Fruit fly (Drosophila melanogaster) whole organism, embryonic: ENCODE data around the gene alphaKap4.

Experiments
- B-H2 ChIP-seq: fragments of 200-800 bp; sonication (Bioruptor generic); optimal IDR thresholded peaks from 2 replicates; lab custom pipeline; 2018; ENCODE audit warnings: missing biosample characterization, mild to moderate bottlenecking, missing genetic modification characterization
- BtbVII ChIP-seq: fragments of 200-800 bp; sonication (Bioruptor generic); optimal IDR thresholded peaks from 3 replicates; lab custom pipeline; 2017; ENCODE audit warnings: missing biosample characterization, mild to moderate bottlenecking, missing genetic modification characterization
- CG11504 ChIP-seq: fragments of 200-800 bp; sonication (Bioruptor generic); optimal IDR thresholded peaks from 3 replicates; lab custom pipeline; 2019; ENCODE audit warnings: missing biosample characterization, mild to moderate bottlenecking, missing genetic modification characterization, moderate library complexity
- CG13123 ChIP-seq: fragments of 200-800 bp; sonication (Bioruptor generic); optimal IDR thresholded peaks from 2 replicates; lab custom pipeline; 2016; ENCODE audit warnings: missing biosample characterization, missing genetic modification characterization
- CG15073 ChIP-seq: fragments of 200-800 bp; sonication (Bioruptor generic); optimal IDR thresholded peaks from 2 replicates; lab custom pipeline; 2016; ENCODE audit warnings: missing biosample characterization, missing genetic modification characterization
- CG17361 ChIP-seq: fragments of 200-800 bp; sonication (Bioruptor generic); IDR thresholded peaks from 3 replicates; pipeline ENCODE4 v1.3.6; 2022; ENCODE audit warnings: missing biosample characterization, missing genetic modification characterization
- CG17385 ChIP-seq: fragments of 200-800 bp; sonication (Bioruptor generic); optimal IDR thresholded peaks from 3 replicates; lab custom pipeline; 2018; ENCODE audit warnings: missing biosample characterization, mild to moderate bottlenecking, missing genetic modification characterization
- CG18011 ChIP-seq: fragments of 200-800 bp; sonication (Bioruptor generic); optimal IDR thresholded peaks from 2 replicates; lab custom pipeline; 2017; ENCODE audit warnings: missing biosample characterization, missing genetic modification characterization, mild to moderate bottlenecking, moderate library complexity, missing genotype
- CG2202 ChIP-seq: fragments of 200-800 bp; sonication (Bioruptor generic); optimal IDR thresholded peaks from 2 replicates; lab custom pipeline; 2018; ENCODE audit warnings: missing biosample characterization, mild to moderate bottlenecking, missing genetic modification characterization
- CG3065 ChIP-seq: fragments of 200-800 bp; sonication (Bioruptor generic); optimal IDR thresholded peaks from 2 replicates; lab custom pipeline; 2016; ENCODE audit warnings: missing biosample characterization, missing genetic modification characterization
- CG3281 ChIP-seq: fragments of 200-800 bp; sonication (Bioruptor generic); optimal IDR thresholded peaks from 3 replicates; lab custom pipeline; 2017; ENCODE audit warnings: missing biosample characterization, mild to moderate bottlenecking, missing genetic modification characterization
- CG3847 ChIP-seq: fragments of 200-800 bp; sonication (Bioruptor generic); IDR thresholded peaks from 2 replicates; pipeline ENCODE4 v1.3.6; 2022; ENCODE audit warnings: missing biosample characterization, missing genetic modification characterization
- CG42726 ChIP-seq: fragments of 200-800 bp; sonication (Bioruptor generic); IDR thresholded peaks from 2 replicates; pipeline ENCODE4 v1.3.6; 2022; ENCODE audit warnings: missing biosample characterization, missing genetic modification characterization; ENCODE audit not compliant: partially characterized antibody
- CG4328 ChIP-seq: fragments of 200-800 bp; sonication (Bioruptor generic); optimal IDR thresholded peaks from 3 replicates; lab custom pipeline; 2017; ENCODE audit warnings: missing biosample characterization, missing genetic modification reagents, missing genetic modification characterization
- CG4730 ChIP-seq: fragments of 200-800 bp; sonication (Bioruptor generic); IDR thresholded peaks from 2 replicates; pipeline ENCODE4 v1.3.6; 2022; ENCODE audit warnings: missing biosample characterization, missing genetic modification characterization
- CG6654 ChIP-seq: fragments of 200-800 bp; sonication (Bioruptor generic); optimal IDR thresholded peaks from 2 replicates; lab custom pipeline; 2017; ENCODE audit warnings: missing biosample characterization, mild to moderate bottlenecking, missing genetic modification characterization
- CG6854 ChIP-seq: fragments of 200-800 bp; sonication (Bioruptor generic); optimal IDR thresholded peaks from 3 replicates; lab custom pipeline; 2017; ENCODE audit warnings: missing biosample characterization, mild to moderate bottlenecking, missing genetic modification characterization
- CG8281 ChIP-seq: fragments of 200-800 bp; sonication (Bioruptor generic); optimal IDR thresholded peaks from 2 replicates; lab custom pipeline; 2018; ENCODE audit warnings: missing biosample characterization, mild to moderate bottlenecking, missing genetic modification characterization, moderate library complexity
- CG9215 ChIP-seq: fragments of 200-800 bp; sonication (Bioruptor generic); IDR thresholded peaks from 2 replicates; pipeline ENCODE4 v1.3.6; 2022; ENCODE audit warnings: missing biosample characterization, missing genetic modification characterization
- CG9437 ChIP-seq: fragments of 200-800 bp; sonication (Bioruptor generic); optimal IDR thresholded peaks from 2 replicates; lab custom pipeline; 2018; ENCODE audit warnings: missing biosample characterization, mild to moderate bottlenecking, missing genetic modification characterization
- HLH54F ChIP-seq: fragments of 200-800 bp; sonication (Bioruptor generic); optimal IDR thresholded peaks from 3 replicates; lab custom pipeline; 2016; ENCODE audit warnings: missing biosample characterization, missing genetic modification characterization
- HLHmδ ChIP-seq: fragments of 200-800 bp; sonication (Bioruptor generic); optimal IDR thresholded peaks from 2 replicates; lab custom pipeline; 2018; ENCODE audit warnings: missing biosample characterization, mild to moderate bottlenecking, missing genetic modification characterization, moderate library complexity
- Hand ChIP-seq: fragments of 200-800 bp; sonication (Bioruptor generic); optimal IDR thresholded peaks from 2 replicates; lab custom pipeline; 2017; ENCODE audit warnings: mild to moderate bottlenecking, missing biosample characterization, missing genetic modification reagents, missing genetic modification characterization
- Lim3 ChIP-seq: fragments of 200-800 bp; sonication (Bioruptor generic); IDR thresholded peaks from 2 replicates; pipeline ENCODE4 v1.3.6; 2022; ENCODE audit warnings: missing biosample characterization, missing genetic modification characterization
- MBD-R2 ChIP-seq: fragments of 200-800 bp; sonication (Bioruptor generic); IDR thresholded peaks from 2 replicates; pipeline ENCODE4 v1.3.6; 2022; ENCODE audit warnings: missing biosample characterization, missing genetic modification characterization
- Mrtf ChIP-seq: fragments of 200-800 bp; sonication (Bioruptor generic); IDR thresholded peaks from 3 replicates; pipeline ENCODE4 v1.3.6; 2022; ENCODE audit warnings: missing biosample characterization, missing genetic modification characterization
- Opbp ChIP-seq: fragments of 200-800 bp; sonication (Bioruptor generic); IDR thresholded peaks from 3 replicates; pipeline ENCODE4 v1.3.6; 2022; ENCODE audit warnings: missing biosample characterization, missing genetic modification characterization; ENCODE audit not compliant: partially characterized antibody
- Sox102F ChIP-seq: fragments of 200-800 bp; sonication (Bioruptor generic); optimal IDR thresholded peaks from 2 replicates; lab custom pipeline; 2018; ENCODE audit warnings: missing biosample characterization, mild to moderate bottlenecking, missing genetic modification characterization, moderate library complexity
- Trl ChIP-seq, 3 experiments: fragments of >200 bp in 2 of 3; fragments of 200-800 bp in 1 of 3; sonication (Bioruptor generic) in 1 of 3; optimal IDR thresholded peaks; 2 replicates in 1 of 3; 3 replicates in 2 of 3; lab custom pipeline; 2016 to 2017; ENCODE audit warnings: missing biosample characterization in 1 of 3, missing genetic modification characterization in 1 of 3
- crol ChIP-seq: fragments of 200-800 bp; sonication (Bioruptor generic); IDR thresholded peaks from 2 replicates; pipeline ENCODE4 v1.3.6; 2022; ENCODE audit warnings: missing biosample characterization, missing genetic modification characterization
- da ChIP-seq: fragments of 200-800 bp; sonication (Bioruptor generic); optimal IDR thresholded peaks from 2 replicates; lab custom pipeline; 2016; ENCODE audit warnings: missing biosample characterization, missing genetic modification characterization
- dmrt99B ChIP-seq: fragments of 200-800 bp; sonication (Bioruptor generic); optimal IDR thresholded peaks from 2 replicates; lab custom pipeline; 2018; ENCODE audit warnings: missing biosample characterization, mild to moderate bottlenecking, missing genetic modification characterization, moderate library complexity
- grau ChIP-seq: fragments of 200-800 bp; optimal IDR thresholded peaks from 3 replicates; lab custom pipeline; 2019; ENCODE audit warnings: missing biosample characterization, mild to moderate bottlenecking, missing genetic modification characterization, moderate library complexity
- ham ChIP-seq: fragments of 200-800 bp; sonication (Bioruptor generic); IDR thresholded peaks from 2 replicates; pipeline ENCODE4 v1.3.6; 2022; ENCODE audit warnings: missing biosample characterization, missing genetic modification characterization
- hb ChIP-seq: fragments of 200-800 bp; sonication (Bioruptor generic); IDR thresholded peaks from 3 replicates; pipeline ENCODE4 v1.3.6; 2022; ENCODE audit warnings: missing biosample characterization, missing genetic modification characterization; ENCODE audit not compliant: partially characterized antibody
- inv ChIP-seq: fragments of 200-800 bp; sonication (Bioruptor generic); IDR thresholded peaks from 2 replicates; pipeline ENCODE4 v1.3.6; 2022; ENCODE audit warnings: missing biosample characterization, missing genetic modification characterization; ENCODE audit not compliant: partially characterized antibody
- jigr1 ChIP-seq: fragments of 200-800 bp; sonication (Bioruptor generic); IDR thresholded peaks from 3 replicates; pipeline ENCODE4 v1.3.6; 2022; ENCODE audit warnings: missing biosample characterization, missing genetic modification characterization
- jing ChIP-seq: fragments of 200-800 bp; sonication (Bioruptor generic); optimal IDR thresholded peaks from 2 replicates; lab custom pipeline; 2018; ENCODE audit warnings: missing biosample characterization, mild to moderate bottlenecking, missing genetic modification characterization
- lmd ChIP-seq: fragments of 200-800 bp; sonication (Bioruptor generic); IDR thresholded peaks from 2 replicates; pipeline ENCODE4 v1.3.6; 2022; ENCODE audit warnings: missing biosample characterization, missing genetic modification characterization
- lola ChIP-seq, 3 experiments: fragments of >200 bp in 2 of 3; fragments of 200-800 bp in 1 of 3; sonication (Bioruptor generic) in 1 of 3; optimal IDR thresholded peaks; 2 replicates each; lab custom pipeline; 2017 to 2019; ENCODE audit warnings: missing biosample characterization in 3 of 3, missing genetic modification characterization in 3 of 3, mild to moderate bottlenecking in 1 of 3, moderate library complexity in 1 of 3
- nerfin-1 ChIP-seq: fragments of 200-800 bp; sonication (Bioruptor generic); optimal IDR thresholded peaks from 3 replicates; lab custom pipeline; 2019; ENCODE audit warnings: missing biosample characterization, mild to moderate bottlenecking, missing genetic modification characterization, moderate library complexity
- oc ChIP-seq: fragments of 200-800 bp; sonication (Bioruptor generic); optimal IDR thresholded peaks from 2 replicates; lab custom pipeline; 2018; ENCODE audit warnings: missing biosample characterization, mild to moderate bottlenecking, missing genetic modification characterization, moderate library complexity
- ro ChIP-seq: fragments of 200-800 bp; sonication (Bioruptor generic); IDR thresholded peaks from 2 replicates; pipeline ENCODE4 v1.3.6; 2022; ENCODE audit warnings: missing biosample characterization, missing genetic modification characterization
- shn ChIP-seq: fragments of 200-800 bp; sonication (Bioruptor generic); optimal IDR thresholded peaks from 3 replicates; lab custom pipeline; 2016; ENCODE audit warnings: missing biosample characterization, missing genetic modification characterization
- sima ChIP-seq: fragments of 200-800 bp; sonication (Bioruptor generic); optimal IDR thresholded peaks from 2 replicates; lab custom pipeline; 2016; ENCODE audit warnings: missing biosample characterization, missing genetic modification characterization
- tll ChIP-seq, 2 experiments: fragments of 200-800 bp in 1 of 2; fragments of >200 bp in 1 of 2; sonication (Bioruptor generic) in 1 of 2; optimal IDR thresholded peaks; 2 replicates each; lab custom pipeline; 2017 to 2019; ENCODE audit warnings: missing biosample characterization in 2 of 2, missing genetic modification characterization in 2 of 2, mild to moderate bottlenecking in 1 of 2, moderate library complexity in 1 of 2
- zfh1 ChIP-seq: fragments of 200-800 bp; sonication (Bioruptor generic); IDR thresholded peaks from 3 replicates; pipeline ENCODE4 v1.3.6; 2022; ENCODE audit warnings: missing biosample characterization, missing genetic modification characterization

The alphaKap4 gene

DNA sequence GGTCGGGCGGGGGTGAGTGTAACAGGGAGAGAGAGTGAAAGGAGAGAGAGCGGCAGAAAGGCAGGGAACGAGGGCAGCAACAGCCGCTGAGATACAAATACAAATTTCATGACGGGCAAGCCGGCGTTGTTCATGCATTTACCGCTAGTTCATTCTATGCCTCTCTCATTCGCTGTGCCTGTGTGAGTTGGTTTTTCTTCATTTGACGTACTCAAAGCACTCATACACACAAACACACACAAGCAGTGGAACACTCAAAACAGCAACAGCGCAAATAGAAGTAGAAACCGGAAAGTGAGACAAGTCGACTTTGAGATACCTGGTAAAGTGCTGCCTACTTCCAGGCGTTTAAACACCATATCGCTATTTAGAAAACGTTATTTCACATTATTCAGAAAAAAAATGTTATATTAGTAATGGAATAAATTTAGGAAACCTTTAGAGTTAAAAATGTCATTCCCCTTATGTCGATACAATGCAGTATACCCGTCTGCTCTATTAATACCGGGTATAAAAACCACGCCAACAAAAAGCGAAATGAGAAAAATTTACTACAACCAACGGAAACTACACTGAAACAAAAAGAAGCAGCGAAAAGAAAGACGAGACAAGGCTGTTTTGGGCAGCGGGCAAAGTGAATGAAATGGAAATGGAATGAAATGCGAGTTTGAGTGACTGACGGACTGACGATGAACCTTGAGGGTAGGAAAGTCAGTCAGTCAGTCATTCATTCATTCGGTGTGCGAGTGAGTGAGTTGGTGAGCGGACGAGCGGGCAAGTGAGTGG is 34.5 kb downstream of the alphaKap4 start (continued):
- TF ChIP-seq dmrt99B (tag; lab: Kevin White, UChicago) (peak; percentile 96), CG9215 (GFP tag; lab: Robert Waterston, UW) (peak; percentile 73), CG8281 (tag; lab: Kevin White, UChicago) (peak; percentile 100), CG4730 (GFP tag; lab: Robert Waterston, UW) (peak; percentile 95), lola (GFP tag; optimal IDR thresholded peaks at IDR 0.05; lab: Kevin White, UChicago) (peak in 1 of 3 experiments; percentile 94), Sox102F (GFP tag; lab: Kevin White, UChicago) (peak; percentile 96), ham (GFP tag; lab: Robert Waterston, UW) (peak; percentile 41; the same call in 1 of the 2 replicates), Opbp (GFP tag; lab: Robert Waterston, UW) (no peak), CG13123 (GFP tag; lab: Kevin White, UChicago) (peak; percentile 82), CG2202 (tag; lab: Kevin White, UChicago) (peak; percentile 93), CG17385 (GFP tag; lab: Kevin White, UChicago) (peak; percentile 35), crol (GFP tag; lab: Robert Waterston, UW) (peak; percentile 99), CG9437 (GFP tag; lab: Kevin White, UChicago) (peak; percentile 88), jing (GFP tag; lab: Kevin White, UChicago) (peak; percentile 87), B-H2 (no peak), shn (GFP tag; lab: Kevin White, UChicago) (peak; percentile 88), CG3847 (peak; percentile 78), CG6854 (GFP tag; lab: Kevin White, UChicago) (peak; percentile 73), Lim3 (GFP tag; lab: Robert Waterston, UW) (peak; percentile 90), Hand (peak; percentile 62), grau (tag; lab: Kevin White, UChicago) (peak; percentile 88), nerfin-1 (tag; lab: Kevin White, UChicago) (peak; percentile 86), zfh1 (peak; percentile 99), CG6654 (peak; percentile 78), sima (peak; percentile 77), tll (GFP tag; optimal IDR thresholded peaks at IDR 0.05; lab: Kevin White, UChicago) (peak in 1 of 2 experiments; percentile 81), jigr1 (GFP tag; lab: Robert Waterston, UW) (peak; percentile 98), BtbVII (GFP tag; lab: Kevin White, UChicago) (peak; percentile 83), CG17361 (GFP tag; lab: Robert Waterston, UW) (peak; percentile 99), CG3281 (GFP tag; lab: Kevin White, UChicago) (peak; percentile 73), CG15073 (GFP tag; lab: Kevin White, UChicago) (peak; percentile 74), Mrtf (peak; percentile 94), CG4328 (GFP tag; lab: Kevin White, UChicago) (peak; percentile 5), CG42726 (GFP tag; lab: Robert Waterston, UW) (no peak), MBD-R2 (GFP tag; lab: Robert Waterston, UW) (peak; percentile 55; the same call in 1 of the 2 replicates), CG18011 (GFP tag; lab: Kevin White, UChicago) (peak; percentile 63), oc (tag; lab: Kevin White, UChicago) (peak; percentile 94), lmd (peak; percentile 98), Trl (optimal IDR thresholded peaks at IDR 0.05; lab: Kevin White, UChicago) (peak; percentile 68 to 99), Trl (GFP tag; optimal IDR thresholded peaks at IDR 0.05; lab: Kevin White, UChicago) (peak; percentile 91), CG11504 (peak; percentile 96), HLHmδ (GFP tag; lab: Kevin White, UChicago) (no peak), CG3065 (GFP tag; lab: Kevin White, UChicago) (peak; percentile 66), da (GFP tag; lab: Kevin White, UChicago) (peak; percentile 50), HLH54F (peak; percentile 65), inv (no peak), ro (GFP tag; lab: Robert Waterston, UW) (peak; percentile 94), hb (GFP tag; lab: Robert Waterston, UW) (no peak)
